Worm (Caenorhabditis elegans): Measurements from ENCODE around the gene srbc-56.

ce11 chrV:15829907-15830306 is 1.6 kb downstream of the srbc-56 start, which contains the start of gene srbc-55:
- TF ChIP-seq daf-12 (tag; optimal IDR thresholded peaks at IDR 0.05) (no peak), unc-62 (GFP tag; optimal IDR thresholded peaks at IDR 0.05 in 1 of 2) (no peak), unc-62 (tag; optimal IDR thresholded peaks at IDR 0.05) (no peak), mxl-3 (GFP tag; optimal IDR thresholded peaks at IDR 0.05) (no peak), mep-1 (tag; optimal IDR thresholded peaks at IDR 0.05) (no peak), zag-1 (tag; optimal IDR thresholded peaks at IDR 0.05) (no peak), pha-4 (GFP tag; IDR thresholded peaks at IDR 0.05) (no peak), pha-4 (tag; optimal IDR thresholded peaks at IDR 0.05) (no peak), nhr-6 (tag; optimal IDR thresholded peaks at IDR 0.05) (no peak), nhr-76 (tag; optimal IDR thresholded peaks at IDR 0.05) (no peak)

Measured in whole organism, L4 larva.